Worm (Caenorhabditis elegans) whole organism, L2 larva: ENCODE data around the gene cor-1.
"Not testable (repeated sequence)": the region's sequence is repeated elsewhere in the genome, so short reads cannot be mapped to it uniquely, and the experiment has no call there.

Experiments
- C34F6.9 ChIP-seq: fragments of 150-350 bp; optimal IDR thresholded peaks from 2 replicates; lab custom pipeline; 2014; ENCODE audit warnings: missing biosample characterization, missing genetic modification characterization
- F13H6.1 ChIP-seq: sonication (generic microtip); optimal IDR thresholded peaks from 2 replicates; lab custom pipeline; 2016; ENCODE audit warnings: missing genetic modification characterization, missing compliant biosample characterization
- R02D3.7 ChIP-seq: fragments of 150-350 bp; optimal IDR thresholded peaks from 2 replicates; lab custom pipeline; 2014; ENCODE audit warnings: missing biosample characterization, missing genetic modification characterization
- Y55F3AM.14 ChIP-seq: fragments of 200-800 bp; sonication (Bioruptor generic); optimal IDR thresholded peaks from 2 replicates; lab custom pipeline; 2018; ENCODE audit warnings: mild to moderate bottlenecking, missing genetic modification characterization, missing compliant biosample characterization
- ZK546.5 ChIP-seq: sonication (generic microtip); optimal IDR thresholded peaks from 2 replicates; lab custom pipeline; 2017; ENCODE audit warnings: missing biosample characterization, missing genetic modification characterization
- alr-1 ChIP-seq: fragments of 150-350 bp; optimal IDR thresholded peaks from 2 replicates; lab custom pipeline; 2014; ENCODE audit warnings: missing biosample characterization, missing genetic modification characterization
- aly-2 ChIP-seq: fragments of 150-350 bp; optimal IDR thresholded peaks from 2 replicates; lab custom pipeline; 2014; ENCODE audit warnings: missing biosample characterization, missing genetic modification characterization
- ama-1 ChIP-seq: fragments of 150-350 bp; optimal IDR thresholded peaks from 2 replicates; lab custom pipeline; 2018; ENCODE audit warnings: inconsistent platforms
- blmp-1 ChIP-seq: sonication (generic microtip); optimal IDR thresholded peaks from 2 replicates; lab custom pipeline; 2017; ENCODE audit warnings: missing genetic modification characterization, mild to moderate bottlenecking, missing compliant biosample characterization, antibody characterized with exemption, moderate library complexity; ENCODE audit not compliant: insufficient read depth
- ceh-16 ChIP-seq: fragments of 150-350 bp; optimal IDR thresholded peaks from 2 replicates; lab custom pipeline; 2014; ENCODE audit warnings: missing biosample characterization, missing genetic modification characterization
- crh-2 ChIP-seq: sonication (generic microtip); optimal IDR thresholded peaks from 2 replicates; lab custom pipeline; 2017; ENCODE audit warnings: missing biosample characterization, missing genetic modification characterization
- dmd-4 ChIP-seq: sonication (generic microtip); optimal IDR thresholded peaks from 2 replicates; lab custom pipeline; 2017; ENCODE audit warnings: missing biosample characterization, missing genetic modification characterization
- elt-3 ChIP-seq: sonication (generic microtip); optimal IDR thresholded peaks from 2 replicates; lab custom pipeline; 2017; ENCODE audit warnings: missing biosample characterization, missing genetic modification characterization
- fos-1 ChIP-seq: fragments of 150-350 bp; optimal IDR thresholded peaks from 2 replicates; lab custom pipeline; 2014; ENCODE audit warnings: missing biosample characterization, missing genetic modification characterization
- gmeb-1 ChIP-seq: fragments of 150-350 bp; optimal IDR thresholded peaks from 2 replicates; lab custom pipeline; 2014; ENCODE audit warnings: missing biosample characterization, missing genetic modification characterization
- lin-11 ChIP-seq: fragments of 150-350 bp; sonication (generic microtip); optimal IDR thresholded peaks from 2 replicates; lab custom pipeline; 2014; ENCODE audit warnings: missing biosample characterization, missing genetic modification characterization, inconsistent platforms, mixed read lengths
- lin-13 ChIP-seq: fragments of 150-350 bp; optimal IDR thresholded peaks from 2 replicates; lab custom pipeline; 2014; ENCODE audit warnings: missing biosample characterization, missing genetic modification reagents, missing genetic modification characterization
- lin-39 ChIP-seq: fragments of 150-350 bp; optimal IDR thresholded peaks from 2 replicates; lab custom pipeline; 2014; ENCODE audit warnings: missing biosample characterization, missing genetic modification reagents, missing genetic modification characterization
- lsy-2 ChIP-seq, 2 experiments: fragments of 150-350 bp in 1 of 2; sonication (generic microtip) in 1 of 2; optimal IDR thresholded peaks; 2 replicates each; lab custom pipeline; 2014 to 2017; ENCODE audit warnings: missing biosample characterization in 2 of 2, missing genetic modification characterization in 2 of 2
- mab-5 ChIP-seq: fragments of 150-350 bp; optimal IDR thresholded peaks from 2 replicates; lab custom pipeline; 2014; ENCODE audit warnings: missing biosample characterization, missing genetic modification characterization
- mbf-1 ChIP-seq: sonication (generic microtip); optimal IDR thresholded peaks from 2 replicates; lab custom pipeline; 2017; ENCODE audit warnings: missing biosample characterization, missing genetic modification characterization
- mdl-1 ChIP-seq, 2 experiments: fragments of 150-350 bp in 1 of 2; sonication (generic microtip) in 1 of 2; optimal IDR thresholded peaks; 2 replicates each; lab custom pipeline; 2017; ENCODE audit warnings: missing biosample characterization in 2 of 2, missing genetic modification characterization in 2 of 2
- nhr-10 ChIP-seq: sonication (generic microtip); optimal IDR thresholded peaks from 2 replicates; lab custom pipeline; 2017; ENCODE audit warnings: missing biosample characterization, missing genetic modification characterization
- nhr-11 ChIP-seq: fragments of 150-350 bp; optimal IDR thresholded peaks from 2 replicates; lab custom pipeline; 2014; ENCODE audit warnings: missing biosample characterization, missing genetic modification characterization
- nhr-12 ChIP-seq: fragments of 150-350 bp; optimal IDR thresholded peaks from 2 replicates; lab custom pipeline; 2014; ENCODE audit warnings: missing biosample characterization, missing genetic modification characterization
- nhr-129 ChIP-seq: fragments of 150-350 bp; optimal IDR thresholded peaks from 2 replicates; lab custom pipeline; 2014; ENCODE audit warnings: missing biosample characterization, missing genetic modification characterization
- nhr-21 ChIP-seq: fragments of 150-350 bp; optimal IDR thresholded peaks from 2 replicates; lab custom pipeline; 2014; ENCODE audit warnings: missing biosample characterization, missing genetic modification characterization
- nhr-23 ChIP-seq: fragments of 150-350 bp; optimal IDR thresholded peaks from 2 replicates; lab custom pipeline; 2014; ENCODE audit warnings: missing biosample characterization, missing genetic modification reagents, missing genetic modification characterization
- nhr-237 ChIP-seq: fragments of 150-350 bp; optimal IDR thresholded peaks from 2 replicates; lab custom pipeline; 2014; ENCODE audit warnings: missing biosample characterization, missing genetic modification characterization
- nhr-25 ChIP-seq: fragments of 150-350 bp; sonication (generic microtip); optimal IDR thresholded peaks from 3 replicates; lab custom pipeline; 2014; ENCODE audit warnings: missing biosample characterization, missing genetic modification characterization
- nhr-6 ChIP-seq: fragments of 150-350 bp; optimal IDR thresholded peaks from 2 replicates; lab custom pipeline; 2014; ENCODE audit warnings: missing biosample characterization, missing genetic modification characterization
- nhr-77 ChIP-seq: fragments of 150-350 bp; optimal IDR thresholded peaks from 2 replicates; lab custom pipeline; 2014; ENCODE audit warnings: missing biosample characterization, missing genetic modification characterization
- peb-1 ChIP-seq: fragments of 150-350 bp; optimal IDR thresholded peaks from 2 replicates; lab custom pipeline; 2014; ENCODE audit warnings: missing biosample characterization, missing genetic modification characterization
- sem-4 ChIP-seq: fragments of 150-350 bp; optimal IDR thresholded peaks from 2 replicates; lab custom pipeline; 2014; ENCODE audit warnings: missing biosample characterization, missing genetic modification reagents, missing genetic modification characterization
- skn-1 ChIP-seq: sonication (generic microtip); optimal IDR thresholded peaks from 2 replicates; lab custom pipeline; 2017; ENCODE audit warnings: missing biosample characterization, missing genetic modification characterization
- sma-3 ChIP-seq: sonication (generic microtip); optimal IDR thresholded peaks from 2 replicates; lab custom pipeline; 2016; ENCODE audit warnings: missing genetic modification reagents, missing genetic modification characterization, missing compliant biosample characterization
- sma-9 ChIP-seq, 2 experiments: fragments of 150-350 bp in 1 of 2; sonication (generic microtip) in 1 of 2; optimal IDR thresholded peaks; 2 replicates each; lab custom pipeline; 2014 to 2016; ENCODE audit warnings: missing genetic modification characterization in 2 of 2, mild to moderate bottlenecking in 1 of 2, missing biosample characterization in 1 of 2, missing compliant biosample characterization in 1 of 2, missing genetic modification reagents in 1 of 2, moderate library complexity in 1 of 2
- snpc-4 ChIP-seq: fragments of 150-350 bp; optimal IDR thresholded peaks from 2 replicates; lab custom pipeline; 2014; ENCODE audit warnings: missing biosample characterization, missing genetic modification characterization
- unc-39 ChIP-seq: fragments of 150-350 bp; optimal IDR thresholded peaks from 2 replicates; lab custom pipeline; 2014; ENCODE audit warnings: missing biosample characterization, missing genetic modification characterization
- unc-55 ChIP-seq: fragments of 150-350 bp; sonication (generic microtip); optimal IDR thresholded peaks from 3 replicates; lab custom pipeline; 2014; ENCODE audit warnings: missing biosample characterization, missing genetic modification reagents, missing genetic modification characterization
- unc-62 ChIP-seq: fragments of 150-350 bp; optimal IDR thresholded peaks from 2 replicates; lab custom pipeline; 2014; ENCODE audit warnings: missing biosample characterization, missing genetic modification reagents, missing genetic modification characterization
- zag-1 ChIP-seq: fragments of 150-350 bp; optimal IDR thresholded peaks from 2 replicates; lab custom pipeline; 2014; ENCODE audit warnings: missing biosample characterization, missing genetic modification characterization
- ztf-1 ChIP-seq: fragments of 200-800 bp; sonication (Bioruptor generic); conservative IDR thresholded peaks from 2 replicates; pipeline ENCODE4 v1.3.6; 2022; ENCODE audit warnings: missing genetic modification characterization, missing compliant biosample characterization
- ztf-4 ChIP-seq: fragments of 150-350 bp; optimal IDR thresholded peaks from 2 replicates; lab custom pipeline; 2014; ENCODE audit warnings: missing biosample characterization, missing genetic modification characterization

Gene cor-1

DNA sequence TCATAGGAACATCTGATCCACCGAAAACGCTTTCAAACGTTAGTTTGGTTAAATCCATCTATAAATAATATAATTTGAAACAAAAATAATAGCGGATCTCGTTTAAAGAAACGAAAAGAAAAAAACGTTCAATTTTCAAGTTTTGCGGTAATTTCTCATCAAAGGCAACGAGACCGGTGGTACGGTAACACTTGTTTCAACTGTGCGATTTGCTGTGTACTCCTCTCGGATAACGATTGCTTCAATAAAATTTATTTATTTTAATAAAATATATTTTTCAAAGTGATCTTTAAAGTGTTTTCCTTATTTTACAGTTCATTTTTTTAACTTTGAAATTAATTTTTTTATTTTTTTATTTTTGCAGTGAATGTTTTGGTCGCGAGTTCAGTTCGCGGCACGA lies 30.3 kb upstream of the cor-1 start, which contains the start of the genes rde-4 and cox-14:
Gene rde-4, minus strand, starts transcription at position 60 of the 400 bp plus-strand sequence.
Gene cox-14, plus strand, starts transcription at position 356 of the 400 bp plus-strand sequence.
- TF ChIP-seq ceh-16 (tag; lab: Kevin White, UChicago) (peak; percentile 25), ZK546.5 (peak; percentile 31), mdl-1 (tag; optimal IDR thresholded peaks at IDR 0.05; lab: Kevin White, UChicago) (peak in 1 of 2 experiments; percentile 54), unc-62 (no peak), crh-2 (tag; lab: Kevin White, UChicago) (peak; percentile 90), ztf-1 (GFP tag; lab: Robert Waterston, UW) (no peak), nhr-12 (tag; lab: Kevin White, UChicago) (no peak), alr-1 (tag; lab: Kevin White, UChicago) (no peak), nhr-10 (tag; lab: Kevin White, UChicago) (no peak), unc-39 (no peak), lin-39 (tag; lab: Kevin White, UChicago) (no peak), sem-4 (tag; lab: Kevin White, UChicago) (peak; percentile 72), mab-5 (tag; lab: Kevin White, UChicago) (peak; percentile 59), nhr-129 (tag; lab: Kevin White, UChicago) (peak; percentile 65), ztf-4 (tag; lab: Kevin White, UChicago) (peak; percentile 1), R02D3.7 (tag; lab: Kevin White, UChicago) (peak; percentile 5), nhr-11 (no peak), nhr-23 (no peak), zag-1 (tag; lab: Kevin White, UChicago) (no peak), F13H6.1 (tag; lab: Kevin White, UChicago) (peak; percentile 66), nhr-25 (tag; lab: Kevin White, UChicago) (peak; percentile 86), nhr-21 (tag; lab: Kevin White, UChicago) (peak; percentile 74), nhr-6 (tag; lab: Kevin White, UChicago) (peak; percentile 60), dmd-4 (tag; lab: Kevin White, UChicago) (no peak), nhr-77 (tag; lab: Kevin White, UChicago) (no peak), blmp-1 (tag; lab: Kevin White, UChicago) (peak; percentile 19), peb-1 (tag; lab: Kevin White, UChicago) (no peak), skn-1 (peak; percentile 2), sma-3 (peak; percentile 81), nhr-237 (no peak), C34F6.9 (tag; lab: Kevin White, UChicago) (peak; percentile 91), elt-3 (tag; lab: Kevin White, UChicago) (no peak), unc-55 (peak; percentile 98), lsy-2 (tag; optimal IDR thresholded peaks at IDR 0.05; lab: Kevin White, UChicago) (peak; percentile 97 to 99), fos-1 (peak; percentile 60), ama-1 (peak; percentile 41), lin-13 (GFP tag; lab: Kevin White, UChicago) (peak; percentile 90), snpc-4 (tag; lab: Kevin White, UChicago) (peak; percentile 55), mbf-1 (tag; lab: Kevin White, UChicago) (no peak), lin-11 (peak; percentile 61), gmeb-1 (tag; lab: Kevin White, UChicago) (peak; percentile 91), sma-9 (GFP tag; optimal IDR thresholded peaks at IDR 0.05; lab: Kevin White, UChicago) (no peak), sma-9 (tag; optimal IDR thresholded peaks at IDR 0.05; lab: Kevin White, UChicago) (no peak)

DNA sequence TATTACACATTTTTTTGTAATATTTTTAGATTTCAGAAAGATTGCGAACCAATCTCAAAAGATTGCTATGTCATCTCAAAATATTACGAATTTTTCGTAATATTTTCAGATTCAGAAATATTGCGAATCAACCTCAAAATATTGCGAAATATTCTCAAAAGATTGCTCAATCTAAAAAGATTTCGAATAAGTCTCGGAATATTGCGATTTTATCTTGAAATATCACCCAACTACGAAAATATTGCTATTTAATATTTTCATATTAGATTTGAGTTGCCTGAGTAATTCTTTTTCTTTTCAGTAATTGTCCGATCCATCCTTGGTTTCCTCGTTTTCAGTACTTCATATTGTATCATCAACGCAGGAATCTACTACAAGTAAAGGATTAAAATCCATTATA lies 27.1 kb upstream of the cor-1 start, which contains the start of gene Y70G10A.4:
Gene Y70G10A.4, plus strand, starts transcription at position 301 of the 400 bp plus-strand sequence.
- TF ChIP-seq gmeb-1 (tag; lab: Kevin White, UChicago); blmp-1 (tag; lab: Kevin White, UChicago); ama-1: not testable (repeated sequence)

DNA sequence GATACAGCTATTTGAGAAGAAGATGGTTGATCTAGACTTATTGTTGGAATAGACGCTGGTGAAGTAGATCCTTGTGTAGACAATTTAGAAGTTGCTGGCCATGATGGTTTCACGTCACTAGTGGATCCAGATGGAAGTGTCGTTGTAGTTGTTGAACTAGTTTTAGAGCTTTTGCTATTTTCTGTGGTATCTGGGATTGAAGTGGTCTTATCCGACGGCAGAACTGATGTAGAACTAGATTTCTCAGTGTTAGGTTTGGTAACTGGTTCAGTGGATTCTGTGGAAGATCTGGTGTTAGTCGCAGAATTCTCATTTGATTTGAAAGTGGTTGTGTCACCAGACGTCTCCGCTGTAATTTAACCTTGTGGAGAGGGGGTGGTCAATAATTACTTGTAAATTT lies 17.3 kb upstream of the cor-1 start:
- TF ChIP-seq elt-3 (tag; lab: Kevin White, UChicago): no peak
- no peak for TF ChIP-seq skn-1
- no peak for TF ChIP-seq mdl-1 (tag; optimal IDR thresholded peaks at IDR 0.05; lab: Kevin White, UChicago)
- TF ChIP-seq unc-62: no peak
- no peak for TF ChIP-seq ztf-1 (GFP tag; lab: Robert Waterston, UW)
- no peak for TF ChIP-seq mab-5 (tag; lab: Kevin White, UChicago)
- no peak for TF ChIP-seq lin-11
- no peak for TF ChIP-seq fos-1
- TF ChIP-seq C34F6.9 (tag; lab: Kevin White, UChicago): no peak
- no peak for TF ChIP-seq R02D3.7 (tag; lab: Kevin White, UChicago)
- TF ChIP-seq sma-3: no peak
- no peak for TF ChIP-seq nhr-12 (tag; lab: Kevin White, UChicago)
- TF ChIP-seq lsy-2 (tag; optimal IDR thresholded peaks at IDR 0.05; lab: Kevin White, UChicago): no peak
- TF ChIP-seq aly-2 (tag; lab: Kevin White, UChicago): no peak
- no peak for TF ChIP-seq sma-9 (GFP tag; optimal IDR thresholded peaks at IDR 0.05; lab: Kevin White, UChicago)
- no peak for TF ChIP-seq sma-9 (tag; optimal IDR thresholded peaks at IDR 0.05; lab: Kevin White, UChicago)
- no peak for TF ChIP-seq Y55F3AM.14 (GFP tag; lab: Kevin White, UChicago)
- TF ChIP-seq unc-55: no peak
- TF ChIP-seq nhr-10 (tag; lab: Kevin White, UChicago): no peak
- TF ChIP-seq, all 48 proteins: peak for 0
